Fruit fly (Drosophila melanogaster) whole organism, prepupa: ENCODE data around the gene CG42673.

Experiments used
- Blimp-1 ChIP-seq: fragments of 200-800 bp; sonication (Bioruptor generic); optimal IDR thresholded peaks from 3 replicates; lab custom pipeline; 2017; ENCODE audit warnings: missing biosample characterization, missing genetic modification characterization, mild to moderate bottlenecking, moderate library complexity, missing genetic modification reagents
- CG10631 ChIP-seq: fragments of 200-800 bp; sonication (Bioruptor generic); optimal IDR thresholded peaks from 2 replicates; lab custom pipeline; 2016; ENCODE audit warnings: missing biosample characterization, missing genetic modification characterization
- CG10669 ChIP-seq: fragments of 200-800 bp; sonication (Bioruptor generic); optimal IDR thresholded peaks from 3 replicates; lab custom pipeline; 2018; ENCODE audit warnings: missing biosample characterization, mild to moderate bottlenecking, missing genetic modification characterization, moderate library complexity
- CG11294 ChIP-seq: fragments of 200-800 bp; sonication (Bioruptor generic); IDR thresholded peaks from 2 replicates; pipeline ENCODE4 v1.3.6; 2022; ENCODE audit warnings: missing biosample characterization, missing genetic modification characterization
- CG11762 ChIP-seq: fragments of 200-800 bp; sonication (Bioruptor generic); optimal IDR thresholded peaks from 3 replicates; lab custom pipeline; 2016; ENCODE audit warnings: missing biosample characterization, missing genetic modification characterization; ENCODE audit not compliant: insufficient read depth
- CG11902 ChIP-seq: fragments of 200-800 bp; sonication (Bioruptor generic); optimal IDR thresholded peaks from 3 replicates; lab custom pipeline; 2016; ENCODE audit warnings: missing biosample characterization, missing genetic modification characterization
- CG15336 ChIP-seq: fragments of 200-800 bp; sonication (Bioruptor generic); IDR thresholded peaks from 2 replicates; pipeline ENCODE4 v1.3.6; 2022; ENCODE audit warnings: missing biosample characterization, missing genetic modification characterization
- CG1621 ChIP-seq: fragments of 200-800 bp; sonication (Bioruptor generic); optimal IDR thresholded peaks from 3 replicates; lab custom pipeline; 2018; ENCODE audit warnings: missing biosample characterization, mild to moderate bottlenecking, missing genetic modification characterization
- CG3032 ChIP-seq: fragments of 200-800 bp; optimal IDR thresholded peaks from 2 replicates; lab custom pipeline; 2019; ENCODE audit warnings: missing biosample characterization, mild to moderate bottlenecking, missing genetic modification characterization, moderate library complexity
- CG32006 ChIP-seq: fragments of 200-800 bp; sonication (Bioruptor generic); optimal IDR thresholded peaks from 3 replicates; lab custom pipeline; 2017; ENCODE audit warnings: missing biosample characterization, mild to moderate bottlenecking, missing genetic modification characterization
- CG34406 ChIP-seq: fragments of 200-800 bp; sonication (Bioruptor generic); optimal IDR thresholded peaks from 3 replicates; lab custom pipeline; 2016; ENCODE audit warnings: missing biosample characterization, missing genetic modification characterization
- CG3919 ChIP-seq: fragments of 200-800 bp; sonication (Bioruptor generic); optimal IDR thresholded peaks from 3 replicates; lab custom pipeline; 2016; ENCODE audit warnings: missing biosample characterization, missing genetic modification characterization
- CG4318 ChIP-seq: fragments of 200-800 bp; sonication (Bioruptor generic); optimal IDR thresholded peaks from 3 replicates; lab custom pipeline; 2017; ENCODE audit warnings: missing biosample characterization, mild to moderate bottlenecking, missing genetic modification characterization
- CG6163 ChIP-seq: fragments of 200-800 bp; sonication (Bioruptor generic); IDR thresholded peaks from 3 replicates; pipeline ENCODE4 v1.3.6; 2022; ENCODE audit warnings: missing biosample characterization, missing genetic modification characterization
- CG6792 ChIP-seq: fragments of 200-800 bp; sonication (Bioruptor generic); optimal IDR thresholded peaks from 3 replicates; lab custom pipeline; 2016; ENCODE audit warnings: missing biosample characterization, missing genetic modification characterization
- CG7368 ChIP-seq: fragments of 200-800 bp; sonication (Bioruptor generic); optimal IDR thresholded peaks from 3 replicates; lab custom pipeline; 2016; ENCODE audit warnings: missing biosample characterization, missing genetic modification characterization
- CG8119 ChIP-seq: fragments of 200-800 bp; sonication (Bioruptor generic); IDR thresholded peaks from 3 replicates; pipeline ENCODE4 v1.3.6; 2022; ENCODE audit warnings: missing biosample characterization, missing genetic modification characterization
- CG8319 ChIP-seq: fragments of 200-800 bp; sonication (Bioruptor generic); optimal IDR thresholded peaks from 3 replicates; lab custom pipeline; 2016; ENCODE audit warnings: missing biosample characterization, missing genetic modification characterization
- CG8632 ChIP-seq: fragments of 200-800 bp; sonication (Bioruptor generic); optimal IDR thresholded peaks from 3 replicates; lab custom pipeline; 2016; ENCODE audit warnings: missing biosample characterization, missing genetic modification characterization
- Eip75B ChIP-seq: fragments of 200-800 bp; sonication (Bioruptor generic); optimal IDR thresholded peaks from 3 replicates; lab custom pipeline; 2016; ENCODE audit warnings: missing biosample characterization, missing genetic modification characterization
- Eip78C ChIP-seq: fragments of 200-800 bp; sonication (Bioruptor generic); peaks from one replicate; lab custom pipeline; 2016; ENCODE audit warnings: missing biosample characterization, missing genetic modification characterization
- Eip93F ChIP-seq: fragments of 200-800 bp; sonication (Bioruptor generic); optimal IDR thresholded peaks from 2 replicates; lab custom pipeline; 2016; ENCODE audit warnings: missing biosample characterization, mild to moderate bottlenecking, missing genetic modification characterization
- Gug ChIP-seq: fragments of 200-800 bp; sonication (Bioruptor generic); IDR thresholded peaks from 2 replicates; pipeline ENCODE4 v1.3.6; 2022; ENCODE audit warnings: missing biosample characterization, missing genetic modification characterization
- Hr38 ChIP-seq: sonication (Bioruptor generic); optimal IDR thresholded peaks from 2 replicates; lab custom pipeline; 2016; ENCODE audit warnings: missing biosample characterization, missing genetic modification characterization
- Hr4 ChIP-seq: fragments of 200-800 bp; sonication (Bioruptor generic); optimal IDR thresholded peaks from 3 replicates; lab custom pipeline; 2016; ENCODE audit warnings: missing biosample characterization, missing genetic modification characterization
- Lpt ChIP-seq: fragments of 200-800 bp; sonication (Bioruptor generic); optimal IDR thresholded peaks from 3 replicates; lab custom pipeline; 2016; ENCODE audit warnings: missing biosample characterization, missing genetic modification characterization
- OdsH ChIP-seq: fragments of 200-800 bp; sonication (Bioruptor generic); optimal IDR thresholded peaks from 3 replicates; lab custom pipeline; 2016; ENCODE audit warnings: missing biosample characterization, missing genetic modification characterization
- Sox102F ChIP-seq: fragments of 200-800 bp; sonication (Bioruptor generic); optimal IDR thresholded peaks from 2 replicates; lab custom pipeline; 2016; ENCODE audit warnings: missing biosample characterization, mild to moderate bottlenecking, missing genetic modification characterization
- Sox14 ChIP-seq: fragments of 200-800 bp; sonication (Bioruptor generic); optimal IDR thresholded peaks from 3 replicates; lab custom pipeline; 2016; ENCODE audit warnings: missing biosample characterization, missing genetic modification characterization
- achi ChIP-seq: fragments of 200-800 bp; sonication (Bioruptor generic); optimal IDR thresholded peaks from 3 replicates; lab custom pipeline; 2016; ENCODE audit warnings: missing biosample characterization, missing genetic modification characterization
- acj6 ChIP-seq: fragments of 200-800 bp; sonication (Bioruptor generic); optimal IDR thresholded peaks from 3 replicates; lab custom pipeline; 2016; ENCODE audit warnings: missing biosample characterization, missing genetic modification characterization
- cyc ChIP-seq: fragments of 200-800 bp; sonication (Bioruptor generic); optimal IDR thresholded peaks from 3 replicates; lab custom pipeline; 2016; ENCODE audit warnings: missing biosample characterization, missing genetic modification characterization
- dac ChIP-seq: fragments of 200-800 bp; sonication (Bioruptor generic); optimal IDR thresholded peaks from 2 replicates; lab custom pipeline; 2017; ENCODE audit warnings: missing biosample characterization, mild to moderate bottlenecking, missing genetic modification characterization
- dsx ChIP-seq: fragments of 200-800 bp; optimal IDR thresholded peaks from 3 replicates; lab custom pipeline; 2019; ENCODE audit warnings: missing biosample characterization, mild to moderate bottlenecking, missing genetic modification characterization, moderate library complexity; ENCODE audit not compliant: poor library complexity, severe bottlenecking
- fkh ChIP-seq: fragments of 200-800 bp; sonication (Bioruptor generic); optimal IDR thresholded peaks from 3 replicates; lab custom pipeline; 2017; ENCODE audit warnings: missing biosample characterization, mild to moderate bottlenecking, missing genetic modification characterization, moderate library complexity
- lz ChIP-seq: fragments of 200-800 bp; sonication (Bioruptor generic); optimal IDR thresholded peaks from 3 replicates; lab custom pipeline; 2016; ENCODE audit warnings: missing biosample characterization, missing genetic modification characterization
- net ChIP-seq: fragments of 200-800 bp; sonication (Bioruptor generic); optimal IDR thresholded peaks from 3 replicates; lab custom pipeline; 2016; ENCODE audit warnings: missing biosample characterization, missing genetic modification characterization
- pdm3 ChIP-seq: fragments of 200-800 bp; sonication (Bioruptor generic); optimal IDR thresholded peaks from 3 replicates; lab custom pipeline; 2016; ENCODE audit warnings: missing biosample characterization, missing genetic modification characterization
- salr ChIP-seq, 2 experiments: fragments of 200-800 bp; sonication (Bioruptor generic); optimal IDR thresholded peaks; 3 replicates each; lab custom pipeline; 2016 to 2018; ENCODE audit warnings: missing biosample characterization in 2 of 2, missing genetic modification characterization in 2 of 2, mild to moderate bottlenecking in 1 of 2
- ss ChIP-seq, 2 experiments: fragments of 200-800 bp; sonication (Bioruptor generic); optimal IDR thresholded peaks; 2 replicates in 1 of 2; 3 replicates in 1 of 2; lab custom pipeline; 2017 to 2018; ENCODE audit warnings: mild to moderate bottlenecking in 2 of 2, missing biosample characterization in 2 of 2, missing genetic modification characterization in 2 of 2, moderate library complexity in 1 of 2
- svp ChIP-seq: fragments of 200-800 bp; sonication (Bioruptor generic); peaks from one replicate; lab custom pipeline; 2016; ENCODE audit warnings: missing biosample characterization, missing genetic modification characterization

Gene CG42673

DNA sequence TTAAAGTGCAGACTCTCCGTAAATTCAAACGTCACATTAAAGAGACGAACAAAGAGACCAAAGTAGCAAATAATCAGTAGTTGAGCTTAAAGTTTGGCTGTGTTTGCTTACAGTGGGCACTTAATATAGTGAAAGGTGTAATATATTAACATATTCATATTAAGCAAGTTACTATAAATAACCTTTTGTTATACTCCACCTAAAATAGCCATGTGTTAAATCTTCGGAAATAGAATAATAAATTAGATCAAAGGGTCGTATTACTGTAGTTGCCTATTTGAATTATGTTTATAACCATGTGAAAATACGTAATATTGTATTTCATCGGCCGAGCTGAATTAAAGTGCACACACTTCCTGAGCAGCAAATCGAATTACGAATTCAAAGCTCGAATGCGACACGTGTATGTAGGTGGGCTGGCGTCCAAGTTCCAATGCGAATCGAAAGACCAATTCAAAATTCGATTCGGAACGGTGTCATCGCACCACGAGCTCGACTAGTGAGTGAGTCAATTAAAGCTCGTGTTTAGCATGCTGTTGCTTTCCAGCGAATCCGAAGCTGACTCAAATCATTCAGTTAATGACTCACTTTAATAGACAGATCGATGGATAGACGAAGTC, 5.3 kb downstream of the CG42673 start (continued):
- TF ChIP-seq Blimp-1 (GFP tag; lab: Kevin White, UChicago) (no peak), Sox14 (no peak), CG10669 (no peak), CG34406 (GFP tag; lab: Kevin White, UChicago) (no peak), Eip93F (GFP tag; lab: Kevin White, UChicago) (no peak), Hr38 (GFP tag; lab: Kevin White, UChicago) (no peak), Lpt (GFP tag; lab: Kevin White, UChicago) (no peak), cyc (GFP tag; lab: Kevin White, UChicago) (no peak), Sox102F (GFP tag; lab: Kevin White, UChicago) (no peak), Gug (GFP tag; lab: Robert Waterston, UW) (peak; percentile 49; the same call in 1 of the 2 replicates), fkh (GFP tag; lab: Kevin White, UChicago) (peak; percentile 19), ss (GFP tag; optimal IDR thresholded peaks at IDR 0.05; lab: Kevin White, UChicago) (no peak), CG8319 (GFP tag; lab: Kevin White, UChicago) (no peak)

DNA sequence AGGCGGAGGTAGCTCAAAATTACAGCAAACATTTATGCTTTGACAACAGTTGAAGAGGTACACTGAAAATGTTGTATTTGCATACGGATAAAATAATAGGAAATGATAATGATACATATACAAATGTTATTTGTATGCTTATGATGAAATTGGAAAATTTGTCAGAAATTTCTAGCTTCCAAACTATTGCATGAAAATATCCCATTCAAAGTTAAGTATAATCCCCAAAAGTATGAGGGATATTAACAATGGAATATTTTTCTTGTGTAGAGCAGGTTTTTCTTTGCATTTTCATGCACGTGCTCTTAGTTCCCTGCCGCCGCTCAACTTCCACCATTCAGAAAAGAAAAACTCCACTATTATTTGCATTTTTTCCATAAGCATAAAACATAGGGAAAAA, 8.0 kb downstream of the CG42673 start:
- TF ChIP-seq CG6792 (GFP tag; lab: Kevin White, UChicago): no peak
- peak; percentile 55 for TF ChIP-seq Hr4 (GFP tag; lab: Kevin White, UChicago)
- peak; percentile 51 for TF ChIP-seq CG15336 (GFP tag; lab: Robert Waterston, UW)
- TF ChIP-seq pdm3 (GFP tag; lab: Kevin White, UChicago): no peak
- TF ChIP-seq CG8119 (GFP tag; lab: Robert Waterston, UW): peak; percentile 43; the same call in 1 of the 3 replicates
- TF ChIP-seq CG32006 (GFP tag; lab: Kevin White, UChicago): peak; percentile 53
- TF ChIP-seq acj6: no peak
- TF ChIP-seq, all 60 proteins: peak for 4

DNA sequence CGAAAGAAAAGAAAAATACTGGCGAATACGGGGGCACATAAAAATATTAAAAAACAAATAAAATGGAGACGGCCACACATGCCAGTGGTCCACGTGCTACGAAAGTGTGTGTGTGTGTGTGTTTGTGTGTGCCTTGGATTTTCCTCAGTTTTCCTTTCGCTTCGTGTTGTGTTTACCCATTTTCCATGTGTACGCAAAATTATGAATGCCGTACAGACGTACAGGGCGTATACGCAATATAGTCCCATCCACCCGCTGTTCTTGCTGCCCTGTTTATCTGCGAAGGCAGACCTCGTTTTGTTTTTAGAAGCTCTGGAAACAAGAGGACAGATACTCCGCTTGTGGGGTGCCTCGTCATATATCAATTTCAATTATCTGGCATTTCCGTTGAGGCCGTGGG, 9.6 kb downstream of the CG42673 start:
- TF ChIP-seq CG3919 (GFP tag; lab: Kevin White, UChicago): no peak
- TF ChIP-seq CG3032: no peak
- no peak for TF ChIP-seq dac
- no peak for TF ChIP-seq CG8632
- TF ChIP-seq CG6792 (GFP tag; lab: Kevin White, UChicago): no peak
- TF ChIP-seq CG8319 (GFP tag; lab: Kevin White, UChicago): no peak
- TF ChIP-seq salr (GFP tag; optimal IDR thresholded peaks at IDR 0.05; lab: Kevin White, UChicago): no peak
- TF ChIP-seq lz (GFP tag; lab: Kevin White, UChicago): no peak
- TF ChIP-seq svp (GFP tag; lab: Kevin White, UChicago): no peak
- TF ChIP-seq dsx (GFP tag; lab: Kevin White, UChicago): no peak
- no peak for TF ChIP-seq fkh (GFP tag; lab: Kevin White, UChicago)
- no peak for TF ChIP-seq Eip93F (GFP tag; lab: Kevin White, UChicago)

DNA sequence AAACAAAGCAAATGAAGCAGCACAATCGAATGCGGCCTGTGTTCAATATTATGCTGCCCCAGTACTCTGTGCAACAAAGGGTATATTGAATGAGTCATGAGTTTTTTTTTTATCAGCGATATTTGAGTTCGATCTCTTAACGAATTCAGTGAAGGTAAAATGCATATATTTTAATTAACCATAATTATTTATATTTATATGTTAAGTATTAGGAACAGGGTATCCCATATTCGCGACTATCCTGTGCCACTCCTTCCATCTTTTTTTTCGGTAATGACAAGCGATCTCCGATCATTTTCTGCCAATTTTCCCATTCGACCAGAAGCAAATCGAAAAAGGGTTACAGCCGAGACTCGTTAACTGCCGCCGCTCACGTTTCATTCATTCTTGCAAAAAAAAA, 12.0 kb downstream of the CG42673 start:
- peak; percentile 22 for TF ChIP-seq OdsH (GFP tag; lab: Kevin White, UChicago)
- no peak for TF ChIP-seq Sox102F (GFP tag; lab: Kevin White, UChicago)
- TF ChIP-seq svp (GFP tag; lab: Kevin White, UChicago): no peak
- peak; percentile 64 for TF ChIP-seq CG15336 (GFP tag; lab: Robert Waterston, UW)
- TF ChIP-seq CG32006 (GFP tag; lab: Kevin White, UChicago): peak; percentile 44
- TF ChIP-seq fkh (GFP tag; lab: Kevin White, UChicago): no peak
- no peak for TF ChIP-seq acj6
- peak; percentile 72 for TF ChIP-seq Eip78C (GFP tag; lab: Kevin White, UChicago)
- TF ChIP-seq achi: peak; percentile 8
- TF ChIP-seq CG10631 (GFP tag; lab: Kevin White, UChicago): no peak
- peak; percentile 59 for TF ChIP-seq CG8119 (GFP tag; lab: Robert Waterston, UW)
- TF ChIP-seq Sox14: no peak
- TF ChIP-seq CG8632: no peak
- TF ChIP-seq, all 60 proteins: peak for 6

DNA sequence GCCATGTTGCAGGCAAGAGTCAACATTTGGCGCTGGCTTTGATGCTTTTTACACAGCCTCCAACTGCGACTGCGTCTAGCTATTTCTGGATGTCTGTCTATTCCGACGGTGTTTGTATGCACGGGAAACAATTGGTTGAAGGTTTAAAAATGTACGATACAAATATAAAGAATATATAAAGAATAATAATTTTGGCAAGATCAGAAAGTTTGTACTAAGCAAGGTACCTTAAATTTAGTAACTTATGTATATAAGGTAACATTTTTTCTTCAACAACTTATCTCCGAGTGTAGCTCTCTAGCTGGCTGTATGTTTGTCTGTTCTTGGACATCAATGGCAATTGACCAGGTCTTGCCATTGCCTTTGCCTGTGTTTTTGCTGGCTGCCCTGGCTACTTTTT, 19.8 kb downstream of the CG42673 start:
- TF ChIP-seq net (GFP tag; lab: Kevin White, UChicago) (peak; percentile 58), CG4318 (GFP tag; lab: Kevin White, UChicago) (peak; percentile 80), CG11902 (GFP tag; lab: Kevin White, UChicago) (no peak), CG1621 (tag; lab: Kevin White, UChicago) (no peak), acj6 (peak; percentile 42), OdsH (GFP tag; lab: Kevin White, UChicago) (peak; percentile 73), salr (GFP tag; optimal IDR thresholded peaks at IDR 0.05; lab: Kevin White, UChicago) (peak in 1 of 2 experiments; percentile 70), Gug (GFP tag; lab: Robert Waterston, UW) (peak; percentile 76), CG7368 (GFP tag; lab: Kevin White, UChicago) (peak; percentile 22), Eip75B (GFP tag; lab: Kevin White, UChicago) (peak; percentile 37), CG10669 (peak; percentile 13), CG11762 (GFP tag; lab: Kevin White, UChicago) (peak; percentile 1), Sox14 (peak; percentile 65), Lpt (GFP tag; lab: Kevin White, UChicago) (peak; percentile 75), pdm3 (GFP tag; lab: Kevin White, UChicago) (peak; percentile 48), CG11294 (GFP tag; lab: Robert Waterston, UW) (peak; percentile 55), CG6792 (GFP tag; lab: Kevin White, UChicago) (peak; percentile 3), achi (peak; percentile 70), CG6163 (GFP tag; lab: Robert Waterston, UW) (peak; percentile 87)
